Worm (Caenorhabditis elegans) whole organism, L4 larva: ENCODE measurements around the gene F38A1.8.

Source experiments
- aly-2 ChIP-seq: sonication (generic microtip); optimal IDR thresholded peaks from 2 replicates; lab custom pipeline; 2018; ENCODE audit warnings: missing biosample characterization, missing genetic modification characterization
- ama-1 ChIP-seq: fragments of 150-350 bp; optimal IDR thresholded peaks from 2 replicates; lab custom pipeline; 2014; ENCODE audit warnings: inconsistent platforms, mixed read lengths
- daf-12 ChIP-seq: fragments of 150-350 bp; optimal IDR thresholded peaks from 2 replicates; lab custom pipeline; 2014; ENCODE audit warnings: missing biosample characterization, missing genetic modification reagents, missing genetic modification characterization
- egl-27 ChIP-seq: sonication (generic microtip); optimal IDR thresholded peaks from 3 replicates; lab custom pipeline; 2017; ENCODE audit warnings: missing biosample characterization, missing genetic modification reagents, missing genetic modification characterization
- lsy-2 ChIP-seq, 2 experiments: fragments of 150-350 bp in 1 of 2; sonication (generic microtip) in 1 of 2; optimal IDR thresholded peaks; 2 replicates each; lab custom pipeline; 2014 to 2017; ENCODE audit warnings: missing biosample characterization in 2 of 2, missing genetic modification characterization in 2 of 2
- nhr-77 ChIP-seq: fragments of 150-350 bp; optimal IDR thresholded peaks from 2 replicates; lab custom pipeline; 2014; ENCODE audit warnings: missing biosample characterization, missing genetic modification characterization
- spr-1 ChIP-seq: sonication (generic microtip); optimal IDR thresholded peaks from 2 replicates; lab custom pipeline; 2016; ENCODE audit warnings: mild to moderate bottlenecking, missing genetic modification characterization, missing compliant biosample characterization

- no peak for TF ChIP-seq nhr-77 (tag; lab: Kevin White, UChicago)
- TF ChIP-seq spr-1 (tag; lab: Kevin White, UChicago), result no peak
- TF ChIP-seq daf-12 (tag; lab: Kevin White, UChicago), result no peak
- no peak for TF ChIP-seq egl-27 (tag; lab: Kevin White, UChicago)
- no peak for TF ChIP-seq aly-2 (tag; lab: Kevin White, UChicago)
- no peak for TF ChIP-seq lsy-2 (tag; optimal IDR thresholded peaks at IDR 0.05; lab: Kevin White, UChicago)
- TF ChIP-seq ama-1 (lab: Kevin White, UChicago), result no peak
Observed at ce11 chrIV:1278945-1279344, 39.3 kb upstream of the F38A1.8 start.
